Fruit fly (Drosophila melanogaster) whole organism, wandering third instar larva: ENCODE data around the gene Sox21b.

Source experiments
- CG9705 ChIP-seq: fragments of 200-800 bp; sonication (Bioruptor generic); optimal IDR thresholded peaks from 2 replicates; lab custom pipeline; 2018; ENCODE audit warnings: missing biosample characterization, mild to moderate bottlenecking, missing genetic modification characterization
- Hr83 ChIP-seq: fragments of 200-300 bp; sonication (Bioruptor generic); optimal IDR thresholded peaks from 2 replicates; lab custom pipeline; 2016; ENCODE audit warnings: missing biosample characterization, mild to moderate bottlenecking, missing genetic modification characterization, moderate library complexity; ENCODE audit not compliant: poor library complexity, severe bottlenecking
- Myc ChIP-seq: fragments of >200 bp; optimal IDR thresholded peaks from 2 replicates; lab custom pipeline; 2017
- Sp1 ChIP-seq: fragments of 200-800 bp; sonication (Bioruptor generic); optimal IDR thresholded peaks from 3 replicates; lab custom pipeline; 2019; ENCODE audit warnings: missing biosample characterization, mild to moderate bottlenecking, missing genetic modification characterization, moderate library complexity

DNA sequence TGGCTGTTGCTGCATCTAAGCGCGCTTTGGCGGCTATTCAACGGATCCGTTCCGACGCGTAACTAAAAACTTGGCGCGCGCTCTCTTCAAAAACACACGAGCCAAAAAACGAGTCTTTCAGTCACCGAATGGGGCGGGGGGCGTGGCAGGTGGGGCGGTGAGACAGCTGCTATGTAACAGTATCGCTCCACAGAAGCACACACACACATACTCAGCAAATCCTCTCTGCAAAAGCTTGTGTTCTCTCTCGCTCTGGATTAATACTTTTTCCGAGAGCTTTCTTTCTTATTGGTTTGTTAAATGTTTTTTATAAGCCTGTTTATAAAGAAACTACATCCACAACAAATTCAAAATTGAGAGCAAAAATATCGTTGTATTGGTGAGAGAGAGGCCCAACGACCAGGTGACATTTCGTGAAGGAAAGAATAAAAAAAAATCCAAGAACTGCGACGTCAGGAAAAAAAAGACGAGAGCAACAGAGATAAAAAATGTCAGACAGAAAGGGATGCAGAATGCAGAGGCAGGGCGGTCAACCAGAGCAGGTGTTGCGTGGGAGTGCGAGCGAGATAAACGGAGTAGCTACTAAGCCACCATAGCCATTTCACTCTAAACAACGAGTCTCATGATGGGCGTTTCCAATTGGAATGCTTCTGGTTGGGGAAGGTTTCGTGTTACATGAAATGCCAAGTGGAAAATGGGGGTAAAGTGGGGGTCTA is at the start of gene Sox21b:
- TF ChIP-seq Myc: no peak
- no peak for TF ChIP-seq CG9705 (GFP tag; lab: Kevin White, UChicago)
- TF ChIP-seq Sp1: peak; percentile 55
- TF ChIP-seq Hr83 (GFP tag; lab: Kevin White, UChicago): no peak
